Worm (Caenorhabditis elegans) whole organism, early embryonic: Measurements from ENCODE around the gene egl-21.

Experiments
- B0310.2 ChIP-seq: sonication (generic microtip); optimal IDR thresholded peaks from 2 replicates; lab custom pipeline; 2016; ENCODE audit warnings: mild to moderate bottlenecking, missing genetic modification characterization, missing compliant biosample characterization
- aly-1 ChIP-seq: sonication (generic microtip); optimal IDR thresholded peaks from 2 replicates; lab custom pipeline; 2016; ENCODE audit warnings: missing genetic modification characterization, missing compliant biosample characterization
- ama-1 ChIP-seq: fragments of 150-350 bp; optimal IDR thresholded peaks from 2 replicates; lab custom pipeline; 2014
- ceh-36 ChIP-seq: sonication (generic microtip); optimal IDR thresholded peaks from 2 replicates; lab custom pipeline; 2016; ENCODE audit warnings: missing genetic modification characterization, inconsistent platforms, missing compliant biosample characterization
- ets-7 ChIP-seq: sonication (generic microtip); optimal IDR thresholded peaks from 2 replicates; lab custom pipeline; 2016; ENCODE audit warnings: missing genotype, missing genetic modification characterization, missing compliant biosample characterization
- hmbx-1 ChIP-seq: sonication (generic microtip); optimal IDR thresholded peaks from 2 replicates; lab custom pipeline; 2016; ENCODE audit warnings: mild to moderate bottlenecking, missing genetic modification characterization, missing compliant biosample characterization
- hmg-4 ChIP-seq: fragments of 200-800 bp; sonication (Bioruptor generic); optimal IDR thresholded peaks from 2 replicates; lab custom pipeline; 2018; ENCODE audit warnings: mild to moderate bottlenecking, missing genetic modification characterization, missing compliant biosample characterization
- pes-1 ChIP-seq: fragments of 200-800 bp; sonication (Bioruptor generic); IDR thresholded peaks from 2 replicates; pipeline ENCODE4 v1.3.6; 2022; ENCODE audit warnings: missing genetic modification reagents, missing genetic modification characterization, missing compliant biosample characterization
- scrt-1 ChIP-seq: fragments of 200-800 bp; sonication (Bioruptor generic); IDR thresholded peaks from 2 replicates; pipeline ENCODE4 v1.3.6; 2022; ENCODE audit warnings: missing genetic modification characterization, missing compliant biosample characterization

DNA sequence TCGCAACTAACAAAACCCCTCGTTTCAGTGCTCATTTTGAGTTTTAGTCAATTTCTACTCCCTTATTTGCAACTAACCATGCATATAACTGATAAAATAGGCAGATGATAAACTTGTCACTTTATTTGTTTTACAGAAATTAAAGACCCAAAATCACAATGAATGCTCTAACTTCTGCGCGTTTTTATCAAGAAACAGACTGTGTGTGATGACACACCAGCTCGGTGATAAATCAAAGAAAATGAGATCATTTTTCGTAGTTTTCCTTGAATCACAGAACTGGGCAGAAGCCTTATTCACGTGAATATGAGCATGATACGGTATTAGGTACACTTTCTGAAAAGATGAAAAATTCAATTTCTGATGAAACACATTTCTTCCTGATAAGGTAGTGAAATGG is 18.5 kb downstream of the egl-21 start:
- TF ChIP-seq scrt-1 (GFP tag; lab: Robert Waterston, UW) (no peak), ama-1 (lab: Kevin White, UChicago) (no peak), pes-1 (GFP tag; lab: Robert Waterston, UW) (no peak), ets-7 (tag; lab: Kevin White, UChicago) (no peak), B0310.2 (tag; lab: Kevin White, UChicago) (no peak), hmbx-1 (tag; lab: Kevin White, UChicago) (no peak), hmg-4 (GFP tag; lab: Kevin White, UChicago) (no peak), ceh-36 (tag; lab: Kevin White, UChicago) (no peak), aly-1 (tag; lab: Kevin White, UChicago) (no peak)
